Fruit fly (Drosophila melanogaster): ENCODE results near the gene CG42824.

The CG42824 gene

DNA sequence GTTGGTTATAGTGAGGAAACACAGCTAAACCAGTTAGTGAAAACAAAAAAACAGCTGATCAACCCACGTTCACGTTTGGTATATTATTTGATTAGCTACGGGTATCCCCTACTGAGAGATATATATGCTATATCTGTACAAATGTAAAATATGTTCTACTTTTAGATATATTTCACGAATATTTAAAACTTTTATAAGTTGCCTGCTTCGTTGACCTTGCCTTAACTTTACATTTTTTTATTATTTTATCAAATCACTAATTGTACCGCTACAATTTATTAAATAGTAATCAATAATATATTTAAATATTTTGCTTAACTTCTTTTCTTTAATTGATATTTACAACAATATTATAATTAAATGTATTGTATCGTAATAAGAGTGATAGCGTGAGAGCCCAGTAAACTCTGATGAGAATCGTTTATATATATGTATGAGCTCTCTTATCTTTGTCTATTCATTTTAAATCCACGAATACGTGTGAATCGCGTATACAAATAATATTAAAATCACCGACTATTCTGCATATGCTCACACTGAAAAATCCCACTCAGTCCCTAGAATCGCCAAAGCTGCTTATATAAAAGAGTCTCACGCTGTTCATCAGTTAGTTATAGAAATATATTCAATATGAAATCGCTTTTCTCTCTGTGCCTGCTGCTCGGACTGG lies 6.3 kb upstream of the CG42824 start, which contains the start of gene CG42821:
CG42821 (plus strand) TSS at position 620 of the 670 bp plus-strand sequence.
- no peak for TF ChIP-seq CTCF (optimal IDR thresholded peaks at IDR 0.05)
- no peak for TF ChIP-seq CG8478 (optimal IDR thresholded peaks at IDR 0.05)

DNA sequence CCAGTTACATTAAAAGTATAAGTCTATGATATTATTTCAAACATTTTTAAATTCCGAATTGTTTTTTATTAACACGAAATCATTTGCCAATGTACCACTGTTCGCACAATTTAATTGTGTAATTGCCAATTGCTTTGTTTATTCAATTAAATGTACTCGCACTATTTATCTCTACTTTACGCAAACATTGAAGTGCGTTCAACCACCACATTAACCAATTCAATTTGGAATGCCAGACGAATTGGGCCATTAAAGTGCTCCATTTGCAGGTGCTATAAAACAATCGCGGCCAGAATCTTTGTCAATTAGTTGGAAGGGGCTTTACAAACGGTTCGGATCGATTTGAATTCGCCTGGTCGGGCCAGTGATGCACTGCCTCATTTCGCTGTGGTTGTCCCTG lies 4.5 kb upstream of the CG42824 start, which contains the start of gene CG5863:
CG5863 (plus strand) TSS at position 301 of the 400 bp plus-strand sequence.
- TF ChIP-seq CTCF (optimal IDR thresholded peaks at IDR 0.05): no peak
- TF ChIP-seq CG8478 (optimal IDR thresholded peaks at IDR 0.05): no peak

DNA sequence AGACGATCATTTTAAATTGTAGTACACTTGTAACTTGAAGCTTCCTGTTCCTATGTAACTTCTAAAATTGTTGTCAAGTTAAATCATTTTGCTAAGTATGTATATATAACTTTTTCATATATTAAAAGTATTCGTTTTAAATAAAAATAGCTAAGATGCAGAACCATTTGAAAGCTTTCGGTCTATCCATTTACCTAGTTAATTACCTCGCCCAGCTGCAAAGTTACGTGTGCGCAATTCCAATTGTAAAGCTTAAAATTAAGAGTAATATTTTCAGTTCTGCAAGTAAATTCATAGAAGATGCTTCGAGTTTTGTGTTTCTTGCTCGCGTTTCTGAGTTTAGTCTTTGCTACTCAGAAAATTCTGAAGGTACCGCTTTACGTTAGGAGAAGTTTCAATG lies 3.0 kb upstream of the CG42824 start, which contains the start of gene CG5860:
CG5860 (plus strand) TSS at position 301 of the 400 bp plus-strand sequence.
- TF ChIP-seq CTCF (optimal IDR thresholded peaks at IDR 0.05): no peak
- no peak for TF ChIP-seq CG8478 (optimal IDR thresholded peaks at IDR 0.05)

DNA sequence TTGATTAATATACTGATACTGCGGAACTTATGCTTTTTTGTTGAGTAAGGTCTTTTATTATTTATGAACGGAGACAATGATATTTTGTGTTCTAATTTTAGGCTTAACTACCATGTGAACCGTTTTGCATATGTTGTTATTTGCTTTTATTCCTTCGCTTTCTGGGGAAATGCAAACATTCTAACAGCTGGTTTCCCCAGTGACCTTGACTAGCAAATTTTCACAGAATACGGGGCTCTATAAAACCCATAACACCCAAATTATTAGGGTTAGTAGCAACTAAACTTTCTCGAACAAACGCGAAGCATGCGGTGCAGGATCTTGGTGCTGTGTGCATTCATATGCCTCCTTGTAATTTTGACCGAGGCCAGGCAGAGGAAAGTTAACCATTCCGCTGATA lies 1.3 kb upstream of the CG42824 start, which contains the start of gene CG17283:
CG17283 (plus strand) TSS at position 301 of the 400 bp plus-strand sequence.
- TF ChIP-seq CTCF (optimal IDR thresholded peaks at IDR 0.05) (no peak), CG8478 (optimal IDR thresholded peaks at IDR 0.05) (no peak)

DNA sequence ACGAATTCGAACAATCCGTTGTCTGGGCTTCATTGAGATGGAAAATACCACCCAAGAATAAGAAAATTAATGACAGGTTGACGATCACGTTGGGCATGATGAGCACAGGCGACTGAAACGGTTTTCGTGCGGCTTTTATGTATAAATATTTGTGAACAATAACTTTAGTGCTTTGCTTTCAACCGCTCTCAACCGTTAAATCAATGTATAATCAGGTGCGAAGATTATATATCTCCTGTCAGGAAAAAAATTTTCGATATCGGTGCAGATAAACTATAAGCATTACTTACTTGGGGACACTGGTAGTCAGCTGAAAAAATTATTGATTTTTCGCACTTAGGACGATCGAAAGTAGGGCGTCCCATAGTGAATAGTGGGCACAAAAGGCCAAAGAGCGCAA lies 1.3 kb downstream of the CG42824 start, which contains the start of gene CG42823:
CG42823 (minus strand) TSS at position 101 of the 400 bp plus-strand sequence.
- TF ChIP-seq CTCF (optimal IDR thresholded peaks at IDR 0.05) (no peak), CG8478 (optimal IDR thresholded peaks at IDR 0.05) (no peak)

DNA sequence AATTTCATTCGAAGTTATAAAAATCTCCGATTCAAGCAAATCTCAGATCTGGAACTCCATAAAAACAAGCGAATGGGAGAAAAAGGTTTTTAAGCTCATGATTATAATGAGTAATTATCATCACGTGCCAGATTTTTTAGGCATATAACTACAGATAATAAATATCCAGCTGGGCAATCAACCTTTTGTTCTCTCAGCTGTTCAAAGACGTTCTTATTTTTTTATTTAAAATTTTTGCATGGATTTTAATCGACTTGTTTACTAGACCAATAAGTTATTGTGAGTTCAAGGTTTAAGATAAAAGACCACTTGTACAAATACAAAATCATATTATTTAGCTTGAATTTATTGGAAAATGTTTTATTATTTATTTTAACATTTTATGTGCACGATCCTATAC lies 2.2 kb downstream of the CG42824 start:
- TF ChIP-seq CG8478 (optimal IDR thresholded peaks at IDR 0.05): no peak
- TF ChIP-seq CTCF (optimal IDR thresholded peaks at IDR 0.05): no peak

DNA sequence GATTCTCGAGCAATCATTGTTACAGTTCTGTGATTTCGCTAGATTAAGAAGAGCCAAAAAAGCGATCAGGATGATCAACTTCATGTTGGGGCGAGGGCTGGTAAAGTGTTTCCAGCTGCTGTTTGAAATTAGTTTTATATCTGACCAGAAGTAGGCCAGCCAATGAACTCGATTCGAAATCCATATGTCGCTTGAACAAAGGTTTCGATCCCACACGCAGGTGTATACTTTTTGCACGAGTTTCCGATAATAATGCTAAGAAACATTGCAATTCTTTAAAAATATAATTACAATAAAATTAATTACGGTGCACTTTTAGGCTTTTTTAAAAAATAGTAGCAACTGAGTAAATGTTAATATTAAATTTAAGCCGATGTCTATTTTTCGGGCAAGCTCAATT lies 2.7 kb downstream of the CG42824 start, which contains the start of gene CG34280:
CG34280 (minus strand) TSS at position 101 of the 400 bp plus-strand sequence.
- no peak for TF ChIP-seq CG8478 (optimal IDR thresholded peaks at IDR 0.05)
- TF ChIP-seq CTCF (optimal IDR thresholded peaks at IDR 0.05): no peak

DNA sequence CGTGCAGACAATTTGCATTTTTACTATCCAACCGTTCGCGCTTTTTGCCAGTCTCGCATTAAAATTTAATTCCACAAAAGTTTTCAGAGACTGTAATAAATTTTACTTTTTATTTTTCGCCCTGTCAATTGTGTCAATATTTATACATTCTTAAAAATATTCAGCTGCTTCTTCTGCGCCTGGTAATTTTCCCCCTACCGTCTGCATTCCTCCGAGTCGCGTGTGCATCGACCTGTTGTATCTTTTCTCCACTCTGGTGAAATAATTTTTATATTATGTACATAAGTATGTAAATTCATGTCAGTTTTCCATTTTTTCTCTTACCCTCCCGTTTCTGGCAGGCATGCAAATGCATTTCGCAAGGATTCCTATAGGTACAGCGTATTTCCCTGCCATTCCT lies 3.1 kb downstream of the CG42824 start, which contains the start of gene CG34279:
CG34279 (minus strand) TSS at position 101 of the 400 bp plus-strand sequence.
- TF ChIP-seq CTCF (optimal IDR thresholded peaks at IDR 0.05) (no peak), CG8478 (optimal IDR thresholded peaks at IDR 0.05) (no peak)

DNA sequence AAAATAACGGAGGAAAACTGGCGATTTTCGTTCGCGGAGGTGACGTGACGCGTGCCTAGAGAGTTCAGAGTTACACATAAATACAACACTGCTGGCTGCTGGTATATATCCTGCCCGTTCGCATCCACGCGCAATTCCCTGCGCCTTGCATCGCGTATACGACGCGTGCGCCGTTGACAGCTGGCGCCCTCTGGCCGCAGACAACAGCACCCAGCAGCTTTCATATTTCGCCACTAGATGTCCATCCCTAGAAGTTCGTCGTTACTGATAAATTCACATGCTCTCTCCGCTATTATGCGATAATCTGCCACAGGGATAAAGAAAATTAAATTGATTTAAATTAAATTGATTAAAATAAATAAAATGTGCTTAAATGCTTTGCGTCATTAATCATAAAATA lies 3.9 kb downstream of the CG42824 start, which contains the start of gene Sur-8:
Sur-8 (minus strand) TSS at position 82 of the 400 bp plus-strand sequence.
- no peak for TF ChIP-seq CG8478 (optimal IDR thresholded peaks at IDR 0.05)
- peak; percentile 90 to 92 for TF ChIP-seq CTCF (optimal IDR thresholded peaks at IDR 0.05)

DNA sequence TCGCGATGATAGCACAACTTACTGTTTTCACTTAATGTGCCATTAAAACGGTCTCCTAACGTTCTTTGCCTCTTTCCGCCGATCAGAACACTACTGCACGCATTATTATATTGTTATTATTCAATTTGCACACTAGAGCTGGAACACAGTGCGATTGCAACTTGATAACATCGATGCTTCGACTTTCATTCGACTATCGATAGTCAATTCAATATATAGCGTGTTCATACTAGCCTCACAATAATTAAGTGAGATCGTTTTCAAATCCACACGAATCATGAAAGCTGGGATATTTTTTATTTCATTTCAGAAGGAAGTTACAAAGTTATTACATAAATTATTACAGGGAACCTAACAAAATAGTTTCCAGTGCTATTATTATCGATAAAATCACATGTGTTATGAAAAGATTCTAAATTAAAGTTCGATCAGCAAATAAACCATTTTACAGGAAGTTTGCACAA lies 5.0 kb downstream of the CG42824 start:
- TF ChIP-seq CTCF (optimal IDR thresholded peaks at IDR 0.05): peak; percentile 38 to 43
- no peak for TF ChIP-seq CG8478 (optimal IDR thresholded peaks at IDR 0.05)

DNA sequence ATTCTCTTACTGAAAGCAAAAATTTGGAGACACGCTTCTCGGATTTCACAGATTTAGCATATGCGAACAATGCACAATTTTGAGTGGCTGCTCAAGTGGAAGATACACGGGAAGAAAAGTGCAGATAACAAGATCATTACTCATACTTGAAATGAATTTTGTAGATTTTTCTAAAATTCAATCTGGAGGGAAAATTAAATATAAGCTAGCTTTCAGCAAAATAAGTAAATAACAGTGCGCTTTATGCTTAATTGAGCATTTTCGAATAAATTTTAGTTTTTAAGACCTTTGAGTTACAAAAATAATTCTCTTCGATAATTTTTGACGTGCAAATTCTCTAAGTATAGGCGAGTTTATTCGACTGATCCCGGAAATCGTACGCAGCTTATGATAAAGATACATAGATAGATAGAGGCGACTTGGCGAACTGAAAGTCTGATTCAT lies 5.6 kb downstream of the CG42824 start:
- TF ChIP-seq CTCF (optimal IDR thresholded peaks at IDR 0.05) (no peak), CG8478 (optimal IDR thresholded peaks at IDR 0.05) (no peak)

DNA sequence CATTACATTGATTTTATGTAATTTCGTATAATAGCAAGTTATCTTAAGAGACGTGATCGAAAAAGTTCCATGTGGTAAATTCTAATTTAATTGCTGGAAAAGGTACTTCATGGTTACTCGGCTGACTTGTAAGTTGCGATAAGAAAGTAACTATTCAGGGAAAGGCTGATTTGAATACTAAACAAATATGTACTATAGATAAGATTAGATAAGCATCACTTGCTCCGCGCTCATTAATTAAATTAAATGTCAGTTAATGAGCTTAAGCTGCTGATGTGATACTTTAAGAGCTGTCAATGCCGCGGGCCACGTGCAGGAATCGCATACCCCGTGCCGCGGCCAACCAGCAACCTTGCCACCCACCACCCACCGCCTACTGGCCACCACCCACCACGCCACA lies 6.2 kb downstream of the CG42824 start:
- TF ChIP-seq CG8478 (optimal IDR thresholded peaks at IDR 0.05) (no peak), CTCF (optimal IDR thresholded peaks at IDR 0.05) (no peak)

DNA sequence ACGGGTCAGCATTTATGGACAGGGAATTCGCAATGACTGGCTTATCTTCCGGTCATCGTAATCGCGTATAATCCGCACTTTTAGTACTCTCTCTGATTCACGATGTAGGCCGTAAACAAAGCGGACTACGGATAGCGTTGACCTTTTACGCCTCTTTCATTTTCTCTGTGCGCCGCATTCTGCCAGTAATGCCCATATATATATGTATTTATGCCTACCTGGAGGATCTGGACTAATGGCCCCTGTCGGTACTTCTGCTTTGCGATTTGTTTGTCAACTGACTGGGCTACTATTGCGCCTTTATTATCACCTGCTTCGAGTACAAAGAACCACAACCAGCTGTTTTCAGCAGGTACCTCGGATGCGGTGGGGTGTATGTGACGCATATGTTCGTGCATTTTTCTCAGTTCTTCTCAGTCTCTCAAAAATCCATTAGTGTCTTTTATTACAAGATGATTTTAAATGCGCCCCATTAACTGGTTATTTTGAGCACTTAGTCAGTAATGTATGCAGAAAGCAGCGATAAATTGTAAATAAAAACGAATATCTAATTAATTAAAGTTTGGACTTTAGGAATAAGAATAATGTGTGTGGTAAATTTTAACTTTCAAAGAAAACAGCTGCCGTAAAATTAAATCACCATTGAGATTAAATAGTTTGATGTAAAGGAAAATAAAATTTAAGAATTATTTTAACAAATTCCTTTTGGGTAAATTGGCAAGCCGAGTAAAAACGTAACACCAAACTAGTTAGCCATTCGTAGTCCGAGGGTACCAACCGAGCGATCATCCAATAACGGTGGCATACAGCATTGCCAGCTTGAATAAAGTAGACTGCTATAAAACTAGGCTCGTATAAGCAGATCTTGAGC lies 11.8 kb downstream of the CG42824 start, which contains the start of gene CREG:
CREG (minus strand) TSS at position 323 of the 871 bp plus-strand sequence.
- no peak for TF ChIP-seq CTCF (optimal IDR thresholded peaks at IDR 0.05)
- TF ChIP-seq CG8478 (optimal IDR thresholded peaks at IDR 0.05): no peak

DNA sequence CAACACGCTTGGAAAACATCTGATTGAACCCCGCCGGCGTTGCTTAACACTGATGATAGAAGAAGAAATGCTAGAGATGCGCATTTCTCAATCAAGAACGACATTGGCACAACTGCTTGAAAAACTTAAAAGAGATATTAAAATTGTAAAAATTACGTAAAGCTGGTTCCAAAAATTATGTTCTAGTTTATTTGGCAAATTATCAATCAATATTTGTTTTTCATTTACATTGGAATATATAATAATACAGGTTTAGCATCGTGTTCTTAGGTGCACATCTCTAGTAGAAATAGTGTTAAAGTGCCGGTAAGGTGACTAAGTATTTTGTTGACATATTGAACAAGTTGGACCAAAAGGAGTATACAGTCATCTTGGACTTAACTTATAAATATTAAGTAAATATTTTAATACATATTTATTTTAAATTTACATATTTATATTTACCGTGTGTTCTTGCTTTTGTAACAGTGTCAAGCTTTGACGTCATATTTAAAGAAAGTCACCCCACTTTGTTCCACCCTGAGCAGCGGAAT lies 14.9 kb downstream of the CG42824 start, which contains the start of the genes Brf and sds22:
Brf (minus strand) TSS at position 25 of the 533 bp plus-strand sequence.
sds22 (plus strand) TSS at position 282 of the 533 bp plus-strand sequence.
- TF ChIP-seq CTCF (optimal IDR thresholded peaks at IDR 0.05): no peak
- no peak for TF ChIP-seq CG8478 (optimal IDR thresholded peaks at IDR 0.05)

Data from S2 (cell line).